Fruit fly (Drosophila melanogaster) Kc167 (cell line): Measurements from ENCODE around the gene GlyRS.

Experiments
- h ChIP-seq: fragments of >200 bp; optimal IDR thresholded peaks from 3 replicates; lab custom pipeline; 2018; ENCODE audit warnings: missing external identifiers
- insv ChIP-seq: fragments of >200 bp; optimal IDR thresholded peaks from 3 replicates; lab custom pipeline; 2018; ENCODE audit warnings: missing external identifiers
- psq ChIP-seq: fragments of >200 bp; optimal IDR thresholded peaks from 2 replicates; lab custom pipeline; 2017; ENCODE audit warnings: missing external identifiers
- ttk ChIP-seq: sonication (Bioruptor generic); optimal IDR thresholded peaks from 2 replicates; lab custom pipeline; 2017; ENCODE audit warnings: missing external identifiers

- no peak for TF ChIP-seq psq
- no peak for TF ChIP-seq h (lab: Kevin White, UChicago)
- no peak for TF ChIP-seq insv (lab: Kevin White, UChicago)
- no peak for TF ChIP-seq ttk
These were observed 10.7 kb downstream of the GlyRS start, which contains the start of gene CG45071 for dm6 chr3L:15105566-15106207.
